Worm (Caenorhabditis elegans) whole organism, midembryonic: ENCODE data around the gene B0035.3.

Experiments used
- med-1 ChIP-seq: sonication (generic microtip); optimal IDR thresholded peaks from 2 replicates; lab custom pipeline; 2017; ENCODE audit warnings: missing genetic modification characterization, mild to moderate bottlenecking, missing compliant biosample characterization, antibody characterized with exemption, missing genetic modification reagents; ENCODE audit not compliant: insufficient read depth
- tab-1 ChIP-seq: fragments of 200-800 bp; sonication (Bioruptor generic); IDR thresholded peaks from 2 replicates; pipeline ENCODE4 v1.3.6; 2022; ENCODE audit warnings: missing genetic modification characterization, missing compliant biosample characterization
- ztf-23 ChIP-seq: fragments of 200-800 bp; sonication (Bioruptor generic); IDR thresholded peaks from 2 replicates; pipeline ENCODE4 v1.3.6; 2022; ENCODE audit warnings: missing genetic modification reagents, missing genetic modification characterization, missing compliant biosample characterization

- no peak for TF ChIP-seq med-1
- TF ChIP-seq ztf-23 (GFP tag; lab: Robert Waterston, UW) = no peak
- TF ChIP-seq tab-1 (GFP tag; lab: Robert Waterston, UW) = no peak
These were observed 14.5 kb upstream of the B0035.3 start, which contains the start of gene leo-1 for ce11 chrIV:11329269-11329668.
